Fruit fly (Drosophila melanogaster): ENCODE results near the gene ng1.

Gene ng1

DNA sequence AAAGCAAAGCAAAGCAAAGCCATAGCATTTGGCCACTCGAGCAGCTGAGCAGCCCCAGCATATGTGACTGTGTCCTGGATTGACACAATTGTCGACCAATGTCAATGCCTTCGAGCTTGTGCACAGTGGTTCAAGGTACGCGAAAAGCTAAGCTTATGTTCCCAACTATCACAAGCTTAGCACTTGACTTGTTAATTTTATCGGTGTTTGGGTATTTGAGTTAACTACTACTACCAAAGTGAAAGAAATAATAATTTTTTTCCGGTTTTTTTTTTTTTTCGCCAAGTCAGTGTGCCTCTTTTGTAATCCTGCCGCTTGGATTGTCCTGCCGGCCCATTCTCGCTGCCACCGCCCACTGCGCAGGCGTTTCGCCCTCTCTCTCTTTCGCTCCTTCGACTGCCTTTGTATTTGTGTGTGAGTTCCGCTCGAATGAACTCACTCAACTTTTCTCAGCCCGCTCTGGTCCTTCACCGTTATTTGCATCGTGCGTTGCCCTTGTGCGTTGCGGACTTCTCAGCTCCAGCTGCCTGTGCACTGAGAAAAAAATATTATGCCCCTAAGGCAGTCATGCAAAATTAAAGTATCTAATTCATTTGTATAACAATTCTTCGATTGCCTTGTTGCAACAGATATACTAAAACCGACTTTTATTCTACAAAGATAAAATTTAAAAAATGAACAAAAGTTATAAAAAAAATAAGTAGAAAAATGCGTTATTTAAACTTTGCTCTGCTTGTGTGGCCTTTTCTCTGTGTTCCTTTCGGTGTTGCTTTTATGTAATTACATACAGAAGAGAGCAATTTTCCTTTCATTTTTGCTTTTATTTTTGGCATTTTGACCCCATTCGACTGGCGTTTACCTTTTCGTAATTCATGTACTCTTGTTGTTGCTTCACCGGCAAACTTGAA lies 36.1 kb upstream of the ng1 start (continued):
- no peak for TF ChIP-seq CG4318 (GFP tag; optimal IDR thresholded peaks at IDR 0.05)
- peak; percentile 57 for TF ChIP-seq Smox (GFP tag; optimal IDR thresholded peaks at IDR 0.05)
- TF ChIP-seq fkh (GFP tag; optimal IDR thresholded peaks at IDR 0.05), result no peak
- no peak for TF ChIP-seq ss (GFP tag; optimal IDR thresholded peaks at IDR 0.05)
- TF ChIP-seq topi (GFP tag; optimal IDR thresholded peaks at IDR 0.05), result peak; percentile 52
- peak; percentile 51 for TF ChIP-seq CG6792 (GFP tag; optimal IDR thresholded peaks at IDR 0.05)
- peak; percentile 2 for TF ChIP-seq CG11762 (GFP tag; optimal IDR thresholded peaks at IDR 0.05; ENCODE audit: insufficient read depth)
- TF ChIP-seq Ets96B (tag; optimal IDR thresholded peaks at IDR 0.05), result peak; percentile 17
- TF ChIP-seq Hr4 (GFP tag; optimal IDR thresholded peaks at IDR 0.05), result peak; percentile 44
- peak; percentile 51 for TF ChIP-seq acj6 (GFP tag; optimal IDR thresholded peaks at IDR 0.05)
- peak; percentile 27 for TF ChIP-seq CG10631 (GFP tag; optimal IDR thresholded peaks at IDR 0.05)
- 0 out of 2 replicates have a peak, but pooled peaks have one; percentile 17 for TF ChIP-seq Gug (GFP tag; IDR thresholded peaks at IDR 0.05)
- TF ChIP-seq fd59A (GFP tag; optimal IDR thresholded peaks at IDR 0.05), result peak; percentile 9
- TF ChIP-seq Ets21C (GFP tag; optimal IDR thresholded peaks at IDR 0.05), result peak; percentile 31
- TF ChIP-seq CG6276 (GFP tag; optimal IDR thresholded peaks at IDR 0.05), result peak; percentile 19
- TF ChIP-seq Hr38 (GFP tag; optimal IDR thresholded peaks at IDR 0.05), result no peak
- peak; percentile 71 for TF ChIP-seq svp (GFP tag)
- peak; percentile 31 for TF ChIP-seq CG6808 (GFP tag; optimal IDR thresholded peaks at IDR 0.05)
- TF ChIP-seq Sox14 (GFP tag; optimal IDR thresholded peaks at IDR 0.05), result peak; percentile 28
- peak; percentile 23 for TF ChIP-seq Sox15 (GFP tag; optimal IDR thresholded peaks at IDR 0.05)

- no peak for TF ChIP-seq CG6792 (GFP tag; optimal IDR thresholded peaks at IDR 0.05)
- no peak for TF ChIP-seq CG10669 (GFP tag; optimal IDR thresholded peaks at IDR 0.05)
- TF ChIP-seq net (GFP tag; optimal IDR thresholded peaks at IDR 0.05), result no peak
- no peak for TF ChIP-seq CG8632 (GFP tag; optimal IDR thresholded peaks at IDR 0.05)
- no peak for TF ChIP-seq Ets96B (tag; optimal IDR thresholded peaks at IDR 0.05)
- no peak for TF ChIP-seq CG10631 (GFP tag; optimal IDR thresholded peaks at IDR 0.05)
- no peak for TF ChIP-seq Hr38 (GFP tag; optimal IDR thresholded peaks at IDR 0.05)
- TF ChIP-seq Smox (GFP tag; optimal IDR thresholded peaks at IDR 0.05), result no peak
- no peak for TF ChIP-seq OdsH (GFP tag; optimal IDR thresholded peaks at IDR 0.05)
- no peak for TF ChIP-seq CG34406 (GFP tag; optimal IDR thresholded peaks at IDR 0.05)
- TF ChIP-seq Met (GFP tag; optimal IDR thresholded peaks at IDR 0.05), result no peak
- TF ChIP-seq CG6808 (GFP tag; optimal IDR thresholded peaks at IDR 0.05), result no peak
- TF ChIP-seq CG7368 (GFP tag; optimal IDR thresholded peaks at IDR 0.05), result no peak
- no peak for TF ChIP-seq ss (GFP tag; optimal IDR thresholded peaks at IDR 0.05)
- TF ChIP-seq dac (GFP tag; optimal IDR thresholded peaks at IDR 0.05), result no peak
- TF ChIP-seq achi (GFP tag; optimal IDR thresholded peaks at IDR 0.05), result no peak
- TF ChIP-seq fd59A (GFP tag; optimal IDR thresholded peaks at IDR 0.05), result no peak
Observed at dm6 chrX:3233683-3234082, 8.5 kb upstream of the ng1 start.

DNA sequence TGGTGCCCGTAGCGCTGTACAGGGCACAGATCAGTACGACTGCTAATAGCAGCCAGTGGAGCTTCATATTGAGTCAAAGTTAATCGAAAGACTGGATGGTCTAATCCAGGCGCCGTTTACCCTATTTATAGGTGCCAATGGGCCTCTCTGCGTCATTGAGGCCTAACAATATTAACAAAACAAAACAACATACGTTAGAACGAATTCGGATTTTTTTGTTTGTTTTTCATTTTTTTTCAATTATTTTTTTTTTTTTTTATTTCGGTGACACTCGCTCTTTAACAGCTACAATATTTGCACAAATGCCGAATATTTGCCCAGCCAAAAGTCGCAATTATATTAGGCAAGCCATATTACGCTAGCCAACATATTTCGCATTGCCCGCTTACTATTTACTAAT lies 5.6 kb upstream of the ng1 start, which contains the start of gene CG14265:
Gene CG14265 (minus strand): TSS at position 101 of the 400 bp plus-strand sequence.
- TF ChIP-seq CG6163 (GFP tag; IDR thresholded peaks at IDR 0.05), result no peak
- no peak for TF ChIP-seq CG15336 (GFP tag; IDR thresholded peaks at IDR 0.05)
- no peak for TF ChIP-seq svp (GFP tag)
- no peak for TF ChIP-seq Hr38 (GFP tag; optimal IDR thresholded peaks at IDR 0.05)
- TF ChIP-seq fkh (GFP tag; optimal IDR thresholded peaks at IDR 0.05), result no peak
- TF ChIP-seq Gug (GFP tag; IDR thresholded peaks at IDR 0.05), result no peak
- TF ChIP-seq CG6808 (GFP tag; optimal IDR thresholded peaks at IDR 0.05), result no peak
- no peak for TF ChIP-seq cyc (GFP tag; optimal IDR thresholded peaks at IDR 0.05)
- no peak for TF ChIP-seq CG8319 (GFP tag; optimal IDR thresholded peaks at IDR 0.05)
- no peak for TF ChIP-seq CG4318 (GFP tag; optimal IDR thresholded peaks at IDR 0.05)
- no peak for TF ChIP-seq dsx (GFP tag; optimal IDR thresholded peaks at IDR 0.05; ENCODE audit: poor library complexity, severe bottlenecking)
